Fruit fly (Drosophila melanogaster): Measurements from ENCODE around the gene Mps1.

DNA sequence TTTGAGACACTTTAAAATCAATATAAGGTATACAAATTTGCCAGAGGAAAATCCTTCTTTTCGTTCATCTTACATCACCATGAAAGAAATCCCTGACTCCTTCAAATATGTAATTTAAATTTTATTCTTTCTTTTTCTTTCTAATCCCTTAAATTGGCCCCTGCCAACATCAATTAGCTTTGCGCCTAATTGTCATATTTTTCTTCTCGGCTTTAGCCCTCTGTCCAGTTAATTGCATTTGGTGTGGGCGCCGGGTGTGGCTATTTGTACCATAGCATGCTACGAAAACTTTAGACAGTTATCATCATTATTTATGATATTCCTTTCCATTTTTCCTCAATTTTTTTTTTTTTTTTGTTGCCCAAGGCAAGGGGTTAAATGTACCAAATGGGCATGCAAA is 40.7 kb upstream of the Mps1 start, which contains the start of gene CG43175:
- TF ChIP-seq usp (GFP tag; optimal IDR thresholded peaks at IDR 0.05), result no peak
- TF ChIP-seq Dll (optimal IDR thresholded peaks at IDR 0.05), result no peak
- TF ChIP-seq EcR (GFP tag; optimal IDR thresholded peaks at IDR 0.05), result no peak

Data from whole organism.